Fruit fly (Drosophila melanogaster): ENCODE results near the gene CG14891.

The CG14891 gene

DNA sequence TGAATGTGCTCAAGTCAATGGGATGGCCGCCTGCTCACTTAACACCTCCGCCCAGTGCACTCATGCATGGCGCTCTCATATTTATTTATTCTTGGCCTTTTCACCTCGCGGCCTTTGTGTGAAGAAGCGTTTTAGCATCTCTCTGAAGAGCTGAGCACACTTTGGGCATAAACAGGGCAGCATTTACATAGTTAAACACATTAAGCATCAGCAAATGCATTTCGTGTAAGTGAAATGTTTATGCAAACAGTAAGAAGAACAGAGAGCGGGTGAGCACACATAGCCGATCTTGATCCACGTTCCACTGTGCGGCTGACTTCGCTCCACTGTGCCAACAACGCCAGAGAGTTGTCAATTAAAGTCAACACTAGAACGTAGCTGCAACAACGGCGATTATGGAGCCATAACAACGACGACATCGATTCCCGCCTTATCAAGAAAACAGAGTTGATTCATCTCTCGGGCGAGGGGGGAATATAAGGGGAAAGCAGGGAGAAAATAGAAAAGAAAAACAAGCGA is 46.7 kb upstream of the CG14891 start (continued):
- TF ChIP-seq bcd (GFP tag; optimal IDR thresholded peaks at IDR 0.05), result peak; percentile 53
- TF ChIP-seq CG6683 (GFP tag; optimal IDR thresholded peaks at IDR 0.05), result peak; percentile 18
- no peak for TF ChIP-seq ab (GFP tag; optimal IDR thresholded peaks at IDR 0.05)
- no peak for TF ChIP-seq Doc2 (GFP tag; IDR thresholded peaks at IDR 0.05)
- peak; percentile 46; the same call in 1 of the 3 replicates for TF ChIP-seq z (GFP tag; IDR thresholded peaks at IDR 0.05)
- TF ChIP-seq repo (GFP tag; optimal IDR thresholded peaks at IDR 0.05), result peak; percentile 23
- peak; percentile 25 for TF ChIP-seq gsb-n (tag; optimal IDR thresholded peaks at IDR 0.05)
- no peak for TF ChIP-seq crp (GFP tag; optimal IDR thresholded peaks at IDR 0.05)
- peak; percentile 50; the same call in 1 of the 3 replicates for TF ChIP-seq Optix (GFP tag; IDR thresholded peaks at IDR 0.05)
- TF ChIP-seq CG6813 (GFP tag; optimal IDR thresholded peaks at IDR 0.05), result peak; percentile 51
- peak; percentile 32 for TF ChIP-seq exex (tag; optimal IDR thresholded peaks at IDR 0.05)
- TF ChIP-seq bab2 (GFP tag; optimal IDR thresholded peaks at IDR 0.05), result peak; percentile 10
- no peak for TF ChIP-seq ind (GFP tag; optimal IDR thresholded peaks at IDR 0.05)
- TF ChIP-seq ewg (GFP tag; optimal IDR thresholded peaks at IDR 0.05), result peak; percentile 24
- no peak for TF ChIP-seq CG13624 (GFP tag; optimal IDR thresholded peaks at IDR 0.05)
- TF ChIP-seq Chrac-16 (GFP tag; optimal IDR thresholded peaks at IDR 0.05), result no peak
- TF ChIP-seq gt (GFP tag; IDR thresholded peaks at IDR 0.05), result no peak
- peak; percentile 40 for TF ChIP-seq ac (GFP tag; optimal IDR thresholded peaks at IDR 0.05)
- no peak for TF ChIP-seq pho (GFP tag; optimal IDR thresholded peaks at IDR 0.05)
- peak; percentile 41 for TF ChIP-seq CG12219 (GFP tag; optimal IDR thresholded peaks at IDR 0.05)
- TF ChIP-seq CG17829 (tag; optimal IDR thresholded peaks at IDR 0.05), result peak; percentile 29
- TF ChIP-seq CG13894 (tag; optimal IDR thresholded peaks at IDR 0.05), result no peak
- TF ChIP-seq CG1529 (GFP tag; optimal IDR thresholded peaks at IDR 0.05), result peak; percentile 63
- TF ChIP-seq CG3407 (GFP tag; optimal IDR thresholded peaks at IDR 0.05), result peak; percentile 65
- no peak for TF ChIP-seq btn (GFP tag; optimal IDR thresholded peaks at IDR 0.05)
- TF ChIP-seq CG1024 (GFP tag; IDR thresholded peaks at IDR 0.05), result no peak
- TF ChIP-seq CG9797 (GFP tag; optimal IDR thresholded peaks at IDR 0.05), result peak; percentile 51
- no peak for TF ChIP-seq Poxn (GFP tag; IDR thresholded peaks at IDR 0.05)
- peak; percentile 81 for TF ChIP-seq CG1233 (GFP tag; optimal IDR thresholded peaks at IDR 0.05)
- TF ChIP-seq croc (GFP tag; conservative IDR thresholded peaks at IDR 0.05), result peak; percentile 39
- TF ChIP-seq ssp (GFP tag; IDR thresholded peaks at IDR 0.05), result peak; percentile 7; the same call in 1 of the 2 replicates
- peak; percentile 18 for TF ChIP-seq Hsf (GFP tag; optimal IDR thresholded peaks at IDR 0.05)
- TF ChIP-seq gem (tag; optimal IDR thresholded peaks at IDR 0.05), result peak; percentile 60
- peak; percentile 50 for TF ChIP-seq Atf-2 (GFP tag; optimal IDR thresholded peaks at IDR 0.05)
- TF ChIP-seq Dad (GFP tag; optimal IDR thresholded peaks at IDR 0.05), result no peak
- peak; percentile 93 for TF ChIP-seq sens (GFP tag)
- TF ChIP-seq CG11093 (GFP tag; IDR thresholded peaks at IDR 0.05), result 0 out of 3 replicates have a peak, but pooled peaks have one; percentile 31
- peak; percentile 5 for TF ChIP-seq nom (GFP tag; optimal IDR thresholded peaks at IDR 0.05)
- TF ChIP-seq MBD-R2 (GFP tag; IDR thresholded peaks at IDR 0.05), result no peak
- no peak for TF ChIP-seq CG3995 (GFP tag; optimal IDR thresholded peaks at IDR 0.05)
- no peak for TF ChIP-seq Ravus (GFP tag; IDR thresholded peaks at IDR 0.05)
- TF ChIP-seq CG13123 (GFP tag; optimal IDR thresholded peaks at IDR 0.05), result peak; percentile 48
- TF ChIP-seq CG16815 (GFP tag; optimal IDR thresholded peaks at IDR 0.05), result peak; percentile 53
- no peak for TF ChIP-seq Abd-B (GFP tag; optimal IDR thresholded peaks at IDR 0.05)
- TF ChIP-seq NfI (GFP tag; optimal IDR thresholded peaks at IDR 0.05), result no peak
- peak; percentile 26; the same call in 1 of the 2 replicates for TF ChIP-seq ttk (GFP tag; IDR thresholded peaks at IDR 0.05)
- peak; percentile 83 for TF ChIP-seq CG9727 (GFP tag; optimal IDR thresholded peaks at IDR 0.05)
- peak; percentile 50 for TF ChIP-seq CG7987 (GFP tag; optimal IDR thresholded peaks at IDR 0.05)
- TF ChIP-seq scrt (GFP tag; optimal IDR thresholded peaks at IDR 0.05), result no peak
- 0 out of 4 replicates have a peak, but pooled peaks have one; percentile 55 for TF ChIP-seq chinmo (GFP tag; IDR thresholded peaks at IDR 0.05; ENCODE audit: partially characterized antibody)

Data from whole organism, embryonic.